Worm (Caenorhabditis elegans): Measurements from ENCODE around the gene T26G10.5.

Gene T26G10.5

DNA sequence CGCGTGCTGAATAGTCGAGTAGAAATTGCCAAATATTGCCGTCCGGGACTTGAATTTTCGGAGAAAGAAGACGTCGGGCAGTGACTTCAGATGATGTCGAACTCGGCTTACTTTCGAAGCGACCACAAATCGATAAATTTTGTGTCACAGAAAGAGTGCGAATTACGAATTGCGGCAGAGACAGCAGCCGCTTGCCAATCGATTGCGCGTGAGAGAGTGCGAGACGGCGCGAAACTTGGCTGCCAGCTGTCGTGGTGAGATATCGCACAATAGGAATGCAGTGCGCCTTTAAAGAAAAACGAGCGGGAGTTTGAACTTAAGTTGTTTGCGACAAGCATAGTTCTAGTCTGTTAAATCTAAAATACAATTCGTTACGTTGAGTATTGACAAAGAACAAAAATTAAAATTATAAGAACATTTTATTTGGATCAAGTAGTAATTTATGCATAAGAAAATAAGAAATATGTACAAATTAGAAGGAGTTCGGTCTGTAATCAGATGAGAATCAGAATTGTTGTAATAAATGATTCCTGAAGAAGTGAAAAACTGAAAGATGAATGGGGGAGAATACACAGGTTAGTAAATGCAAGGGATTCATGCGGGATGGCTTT, 17.3 kb upstream of the T26G10.5 start, which contains the start of gene pir-2 (continued):
- TF ChIP-seq Y22D7AL.16 (tag; optimal IDR thresholded peaks at IDR 0.05) = no peak
- TF ChIP-seq unc-3 (GFP tag; conservative IDR thresholded peaks at IDR 0.05) = peak; percentile 38; the same call in 1 of the 2 replicates
- TF ChIP-seq unc-3 (tag; optimal IDR thresholded peaks at IDR 0.05) = no peak
- no peak for TF ChIP-seq fax-1 (tag; optimal IDR thresholded peaks at IDR 0.05)
- no peak for TF ChIP-seq unc-86 (tag; optimal IDR thresholded peaks at IDR 0.05)
- no peak for TF ChIP-seq hlh-15 (tag; optimal IDR thresholded peaks at IDR 0.05)
- TF ChIP-seq ahr-1 (tag; optimal IDR thresholded peaks at IDR 0.05) = no peak
- peak; percentile 72 for TF ChIP-seq hlh-30 (tag; optimal IDR thresholded peaks at IDR 0.05; ENCODE audit: insufficient read depth)
- peak; percentile 75 for TF ChIP-seq ceh-34 (tag; optimal IDR thresholded peaks at IDR 0.05)
- no peak for TF ChIP-seq npax-4 (tag; optimal IDR thresholded peaks at IDR 0.05)
- TF ChIP-seq rnt-1 (tag; optimal IDR thresholded peaks at IDR 0.05) = peak; percentile 64
- no peak for TF ChIP-seq pha-4 (tag; optimal IDR thresholded peaks at IDR 0.05)
- peak; percentile 60 for TF ChIP-seq hlh-8 (tag; optimal IDR thresholded peaks at IDR 0.05)
- TF ChIP-seq zip-5 (tag; optimal IDR thresholded peaks at IDR 0.05) = no peak
- TF ChIP-seq ceh-2 (tag; optimal IDR thresholded peaks at IDR 0.05) = peak; percentile 1
- no peak for TF ChIP-seq syd-9 (tag; optimal IDR thresholded peaks at IDR 0.05)
- no peak for TF ChIP-seq lim-6 (tag; optimal IDR thresholded peaks at IDR 0.05)

DNA sequence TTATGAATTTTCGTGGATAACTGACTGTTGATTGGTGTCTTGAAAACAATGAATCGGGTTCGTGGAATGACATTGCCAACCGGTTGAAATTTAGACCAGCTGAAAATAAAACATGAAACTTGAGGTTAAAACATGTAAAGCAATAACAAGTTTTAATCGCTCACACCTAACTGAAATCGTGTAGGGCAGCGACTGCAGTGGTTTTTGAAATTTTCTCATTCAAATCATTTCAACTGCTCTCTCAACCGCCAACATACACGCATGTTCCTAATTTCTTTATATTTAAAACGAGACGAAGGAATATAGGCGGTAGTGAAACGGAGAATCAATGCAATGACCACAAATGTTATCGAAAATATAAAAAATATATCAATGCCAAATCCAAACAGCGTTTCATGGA, 16.6 kb upstream of the T26G10.5 start:
- no peak for TF ChIP-seq pha-4 (tag; optimal IDR thresholded peaks at IDR 0.05)
- TF ChIP-seq hlh-8 (tag; optimal IDR thresholded peaks at IDR 0.05) = no peak
- TF ChIP-seq C08G9.2 (tag; optimal IDR thresholded peaks at IDR 0.05) = no peak
- TF ChIP-seq pax-1 (tag; optimal IDR thresholded peaks at IDR 0.05) = no peak
- no peak for TF ChIP-seq fkh-10 (GFP tag; optimal IDR thresholded peaks at IDR 0.05)
- TF ChIP-seq ceh-14 (tag; optimal IDR thresholded peaks at IDR 0.05) = no peak
- no peak for TF ChIP-seq sox-4 (tag; optimal IDR thresholded peaks at IDR 0.05)
- no peak for TF ChIP-seq hlh-30 (tag; optimal IDR thresholded peaks at IDR 0.05; ENCODE audit: insufficient read depth)
- TF ChIP-seq hlh-15 (tag; optimal IDR thresholded peaks at IDR 0.05) = no peak
- no peak for TF ChIP-seq pqm-1 (tag; optimal IDR thresholded peaks at IDR 0.05)
- TF ChIP-seq hlh-13 (GFP tag; optimal IDR thresholded peaks at IDR 0.05) = no peak
- TF ChIP-seq lim-6 (tag; optimal IDR thresholded peaks at IDR 0.05) = no peak
- no peak for TF ChIP-seq ahr-1 (tag; optimal IDR thresholded peaks at IDR 0.05)

DNA sequence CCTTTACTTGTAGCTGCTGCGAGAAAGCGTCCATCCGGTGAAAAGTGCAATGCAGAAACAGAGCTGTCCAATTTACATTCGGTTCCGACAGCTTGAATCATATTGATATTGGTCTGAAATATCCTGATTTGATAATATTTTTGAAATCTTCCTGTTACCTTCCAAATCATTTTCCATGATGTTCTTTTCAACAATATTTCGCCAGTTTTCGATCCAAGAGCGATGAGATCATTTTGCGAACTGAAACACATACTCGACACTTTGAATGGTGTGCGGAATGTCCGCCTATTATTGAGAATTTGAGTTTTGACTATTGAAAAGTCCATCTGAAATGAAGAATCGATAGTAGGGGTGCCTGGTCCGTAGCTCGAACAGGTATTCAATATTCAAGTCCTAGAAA, 14.9 kb upstream of the T26G10.5 start, which contains the start of gene emb-30:
Gene emb-30, minus strand, starts transcription at position 328 of the 400 bp plus-strand sequence.
- no peak for TF ChIP-seq dmd-4 (tag; optimal IDR thresholded peaks at IDR 0.05; ENCODE audit: borderline replicate concordance)
- TF ChIP-seq hlh-13 (GFP tag; optimal IDR thresholded peaks at IDR 0.05) = no peak

DNA sequence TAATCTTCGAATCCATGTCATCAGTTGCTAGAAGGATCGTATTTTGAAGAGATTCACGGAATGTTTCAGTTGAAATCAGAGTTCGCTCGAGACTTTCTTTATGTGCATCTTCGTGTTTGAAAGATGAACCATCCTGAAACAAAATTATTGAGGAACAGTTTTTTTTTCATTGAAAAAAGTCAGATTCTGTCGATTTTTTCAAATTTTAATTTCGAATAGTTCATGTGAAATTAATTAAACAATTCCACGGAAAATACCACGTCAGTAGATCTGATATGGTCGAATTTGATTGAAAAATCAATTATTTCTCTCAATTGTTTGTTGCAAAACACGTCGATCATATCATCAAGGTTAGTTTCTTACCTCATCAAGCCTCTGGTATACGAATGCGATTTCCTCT, 13.2 kb upstream of the T26G10.5 start, which contains the start of gene F54C8.1:
Gene F54C8.1, plus strand, starts transcription at position 301 of the 400 bp plus-strand sequence.
- no peak for TF ChIP-seq lin-11 (tag; optimal IDR thresholded peaks at IDR 0.05)
- TF ChIP-seq pag-3 (tag; optimal IDR thresholded peaks at IDR 0.05; ENCODE audit: borderline replicate concordance) = no peak
- no peak for TF ChIP-seq fax-1 (tag; optimal IDR thresholded peaks at IDR 0.05)
- TF ChIP-seq unc-3 (GFP tag; conservative IDR thresholded peaks at IDR 0.05) = no peak
- no peak for TF ChIP-seq unc-3 (tag; optimal IDR thresholded peaks at IDR 0.05)
- no peak for TF ChIP-seq fkh-6 (tag; optimal IDR thresholded peaks at IDR 0.05)
- no peak for TF ChIP-seq ceh-24 (tag; optimal IDR thresholded peaks at IDR 0.05)
- no peak for TF ChIP-seq dmd-4 (tag; optimal IDR thresholded peaks at IDR 0.05; ENCODE audit: borderline replicate concordance)
- TF ChIP-seq unc-86 (tag; optimal IDR thresholded peaks at IDR 0.05) = no peak
- TF ChIP-seq C38D4.7 (GFP tag; optimal IDR thresholded peaks at IDR 0.05) = no peak
- no peak for TF ChIP-seq ceh-34 (tag; optimal IDR thresholded peaks at IDR 0.05)
- TF ChIP-seq ahr-1 (tag; optimal IDR thresholded peaks at IDR 0.05) = no peak
- TF ChIP-seq madf-2 (tag; optimal IDR thresholded peaks at IDR 0.05) = no peak
- TF ChIP-seq ceh-30 (tag; optimal IDR thresholded peaks at IDR 0.05) = no peak
- no peak for TF ChIP-seq T23F11.4 (GFP tag; optimal IDR thresholded peaks at IDR 0.05)
- TF ChIP-seq ceh-45 (GFP tag; IDR thresholded peaks at IDR 0.05) = no peak
- TF ChIP-seq fkh-10 (GFP tag; optimal IDR thresholded peaks at IDR 0.05) = no peak
- no peak for TF ChIP-seq nhr-232 (tag; optimal IDR thresholded peaks at IDR 0.05)
- no peak for TF ChIP-seq syd-9 (tag; optimal IDR thresholded peaks at IDR 0.05)
- TF ChIP-seq F13H6.1 (tag; optimal IDR thresholded peaks at IDR 0.05) = no peak
- TF ChIP-seq mec-3 (tag; optimal IDR thresholded peaks at IDR 0.05; ENCODE audit: borderline replicate concordance) = no peak
